Fruit fly (Drosophila melanogaster) whole organism, embryonic: ENCODE results near the gene Pif1.

ENCODE experiments used
- CG10209 ChIP-seq: fragments of 200-800 bp; sonication (Bioruptor generic); optimal IDR thresholded peaks from 3 replicates; lab custom pipeline; 2017; ENCODE audit warnings: missing biosample characterization, mild to moderate bottlenecking, missing genetic modification characterization, missing genetic modification reagents
- CG10267 ChIP-seq: fragments of 200-800 bp; sonication (Bioruptor generic); optimal IDR thresholded peaks from 2 replicates; lab custom pipeline; 2018; ENCODE audit warnings: missing biosample characterization, mild to moderate bottlenecking, missing genetic modification characterization, moderate library complexity
- CG11398 ChIP-seq: fragments of 200-800 bp; sonication (Bioruptor generic); optimal IDR thresholded peaks from 2 replicates; lab custom pipeline; 2016; ENCODE audit warnings: missing biosample characterization, missing genetic modification characterization
- CG13296 ChIP-seq: fragments of 200-800 bp; sonication (Bioruptor generic); optimal IDR thresholded peaks from 3 replicates; lab custom pipeline; 2018; ENCODE audit warnings: missing biosample characterization, mild to moderate bottlenecking, missing genetic modification characterization
- CG15479 ChIP-seq: fragments of 200-800 bp; sonication (Bioruptor generic); optimal IDR thresholded peaks from 3 replicates; lab custom pipeline; 2019; ENCODE audit warnings: missing biosample characterization, mild to moderate bottlenecking, missing genetic modification characterization, moderate library complexity
- CG15601 ChIP-seq: fragments of 200-800 bp; sonication (Bioruptor generic); optimal IDR thresholded peaks from 3 replicates; lab custom pipeline; 2019; ENCODE audit warnings: missing biosample characterization, mild to moderate bottlenecking, missing genetic modification characterization, moderate library complexity
- CG18599 ChIP-seq: fragments of 200-800 bp; sonication (Bioruptor generic); optimal IDR thresholded peaks from 3 replicates; lab custom pipeline; 2017; ENCODE audit warnings: missing biosample characterization, missing genetic modification characterization, mild to moderate bottlenecking, moderate library complexity, missing genetic modification reagents
- CG30431 ChIP-seq: fragments of 200-800 bp; sonication (Bioruptor generic); optimal IDR thresholded peaks from 2 replicates; lab custom pipeline; 2017; ENCODE audit warnings: missing biosample characterization, missing genetic modification characterization
- CG3281 ChIP-seq: fragments of 200-800 bp; sonication (Bioruptor generic); optimal IDR thresholded peaks from 3 replicates; lab custom pipeline; 2017; ENCODE audit warnings: missing biosample characterization, mild to moderate bottlenecking, missing genetic modification characterization
- CG6791 ChIP-seq: fragments of 200-800 bp; sonication (Bioruptor generic); IDR thresholded peaks from 3 replicates; pipeline ENCODE4 v1.3.6; 2022; ENCODE audit warnings: missing biosample characterization, missing genetic modification characterization; ENCODE audit not compliant: partially characterized antibody
- CG7839 ChIP-seq: fragments of 200-800 bp; sonication (Bioruptor generic); optimal IDR thresholded peaks from 3 replicates; lab custom pipeline; 2018; ENCODE audit warnings: missing biosample characterization, mild to moderate bottlenecking, missing genetic modification characterization, moderate library complexity
- CG8290 ChIP-seq, 3 experiments: fragments of 200-800 bp; sonication (Bioruptor generic); optimal IDR thresholded peaks; 2 replicates each; lab custom pipeline; 2016 to 2019; ENCODE audit warnings: missing biosample characterization in 3 of 3, missing genetic modification characterization in 3 of 3, mild to moderate bottlenecking in 2 of 3, moderate library complexity in 1 of 3
- CkIIα-i1 ChIP-seq: fragments of 200-800 bp; sonication (Bioruptor generic); IDR thresholded peaks from 2 replicates; pipeline ENCODE4 v1.3.6; 2022; ENCODE audit warnings: missing biosample characterization, missing genetic modification characterization
- D ChIP-seq, 2 experiments: fragments of 200-800 bp in 1 of 2; fragments of >200 bp in 1 of 2; sonication (Bioruptor generic) in 1 of 2; optimal IDR thresholded peaks; 2 replicates in 1 of 2; 3 replicates in 1 of 2; lab custom pipeline; 2017; ENCODE audit warnings: mild to moderate bottlenecking in 1 of 2, missing biosample characterization in 1 of 2, missing genetic modification characterization in 1 of 2, missing genetic modification reagents in 1 of 2
- D19A ChIP-seq: fragments of 200-800 bp; optimal IDR thresholded peaks from 3 replicates; lab custom pipeline; 2019; ENCODE audit warnings: missing biosample characterization, mild to moderate bottlenecking, missing genetic modification characterization, moderate library complexity
- Hr39 ChIP-seq: fragments of >200 bp; optimal IDR thresholded peaks from 2 replicates; lab custom pipeline; 2017
- Mrtf ChIP-seq: fragments of 200-800 bp; sonication (Bioruptor generic); IDR thresholded peaks from 3 replicates; pipeline ENCODE4 v1.3.6; 2022; ENCODE audit warnings: missing biosample characterization, missing genetic modification characterization
- Oaz ChIP-seq: fragments of 200-800 bp; sonication (Bioruptor generic); IDR thresholded peaks from 2 replicates; pipeline ENCODE4 v1.3.6; 2022; ENCODE audit warnings: missing biosample characterization, missing genetic modification characterization
- PHDP ChIP-seq: fragments of 200-800 bp; sonication (Bioruptor generic); optimal IDR thresholded peaks from 3 replicates; lab custom pipeline; 2018; ENCODE audit warnings: missing biosample characterization, mild to moderate bottlenecking, missing genetic modification characterization, moderate library complexity
- Sox102F ChIP-seq: fragments of 200-800 bp; sonication (Bioruptor generic); optimal IDR thresholded peaks from 2 replicates; lab custom pipeline; 2018; ENCODE audit warnings: missing biosample characterization, mild to moderate bottlenecking, missing genetic modification characterization, moderate library complexity
- Taf1 ChIP-seq: fragments of 200-800 bp; sonication (Bioruptor generic); IDR thresholded peaks from 2 replicates; pipeline ENCODE4 v1.3.6; 2022; ENCODE audit warnings: missing biosample characterization, missing genetic modification characterization
- Xrp1 ChIP-seq: fragments of 200-800 bp; sonication (Bioruptor generic); IDR thresholded peaks from 2 replicates; pipeline ENCODE4 v1.3.6; 2022; ENCODE audit warnings: missing biosample characterization, missing genetic modification characterization
- az2 ChIP-seq: fragments of 200-800 bp; sonication (Bioruptor generic); optimal IDR thresholded peaks from 3 replicates; lab custom pipeline; 2016; ENCODE audit warnings: missing biosample characterization, missing genetic modification characterization
- crol ChIP-seq: fragments of 200-800 bp; sonication (Bioruptor generic); IDR thresholded peaks from 2 replicates; pipeline ENCODE4 v1.3.6; 2022; ENCODE audit warnings: missing biosample characterization, missing genetic modification characterization
- cwo ChIP-seq: fragments of 200-800 bp; sonication (Bioruptor generic); optimal IDR thresholded peaks from 3 replicates; lab custom pipeline; 2017; ENCODE audit warnings: missing biosample characterization, missing genetic modification characterization, mild to moderate bottlenecking, moderate library complexity, missing genetic modification reagents
- dimm ChIP-seq: fragments of 200-800 bp; sonication (Bioruptor generic); IDR thresholded peaks from 2 replicates; pipeline ENCODE4 v1.3.6; 2022; ENCODE audit warnings: missing biosample characterization, missing genetic modification characterization
- emc ChIP-seq: fragments of 200-800 bp; sonication (Bioruptor generic); optimal IDR thresholded peaks from 2 replicates; lab custom pipeline; 2016; ENCODE audit warnings: missing biosample characterization, missing genetic modification characterization
- ems ChIP-seq: fragments of 200-800 bp; sonication (Bioruptor generic); optimal IDR thresholded peaks from 3 replicates; lab custom pipeline; 2016; ENCODE audit warnings: missing biosample characterization, missing genetic modification characterization
- fru ChIP-seq: fragments of >200 bp; optimal IDR thresholded peaks from 2 replicates; lab custom pipeline; 2017
- ftz-f1 ChIP-seq: fragments of 200-800 bp; sonication (Bioruptor generic); optimal IDR thresholded peaks from 2 replicates; lab custom pipeline; 2016; ENCODE audit warnings: missing biosample characterization, missing genetic modification characterization
- gfzf ChIP-seq: fragments of 200-800 bp; sonication (Bioruptor generic); optimal IDR thresholded peaks from 2 replicates; lab custom pipeline; 2016; ENCODE audit warnings: missing biosample characterization, mild to moderate bottlenecking, missing genetic modification characterization, moderate library complexity
- grn ChIP-seq: fragments of 200-800 bp; sonication (Bioruptor generic); optimal IDR thresholded peaks from 3 replicates; lab custom pipeline; 2017; ENCODE audit warnings: missing biosample characterization, missing genetic modification characterization
- ind ChIP-seq: fragments of 200-800 bp; sonication (Bioruptor generic); optimal IDR thresholded peaks from 3 replicates; lab custom pipeline; 2016; ENCODE audit warnings: missing biosample characterization, missing genetic modification characterization
- kay ChIP-seq: fragments of 200-800 bp; sonication (Bioruptor generic); optimal IDR thresholded peaks from 2 replicates; lab custom pipeline; 2016; ENCODE audit warnings: missing biosample characterization, missing genetic modification characterization
- ken ChIP-seq: fragments of 200-800 bp; sonication (Bioruptor generic); IDR thresholded peaks from 3 replicates; pipeline ENCODE4 v1.3.6; 2022; ENCODE audit warnings: missing biosample characterization, missing genetic modification characterization
- lola ChIP-seq, 3 experiments: fragments of >200 bp in 2 of 3; fragments of 200-800 bp in 1 of 3; sonication (Bioruptor generic) in 1 of 3; optimal IDR thresholded peaks; 2 replicates each; lab custom pipeline; 2017 to 2019; ENCODE audit warnings: missing biosample characterization in 3 of 3, missing genetic modification characterization in 3 of 3, mild to moderate bottlenecking in 1 of 3, moderate library complexity in 1 of 3
- mam ChIP-seq: fragments of 200-800 bp; sonication (Bioruptor generic); optimal IDR thresholded peaks from 3 replicates; lab custom pipeline; 2016; ENCODE audit warnings: missing biosample characterization, missing genetic modification characterization
- mld ChIP-seq: fragments of 200-800 bp; sonication (Bioruptor generic); IDR thresholded peaks from 3 replicates; pipeline ENCODE4 v1.3.6; 2022; ENCODE audit warnings: missing biosample characterization, missing genetic modification characterization; ENCODE audit not compliant: partially characterized antibody
- odd ChIP-seq: fragments of 200-800 bp; sonication (Bioruptor generic); optimal IDR thresholded peaks from 2 replicates; lab custom pipeline; 2017; ENCODE audit warnings: missing biosample characterization, mild to moderate bottlenecking, missing genetic modification characterization
- p53 ChIP-seq: fragments of 200-800 bp; sonication (Bioruptor generic); optimal IDR thresholded peaks from 2 replicates; lab custom pipeline; 2016; ENCODE audit warnings: missing biosample characterization, missing genetic modification characterization
- peb ChIP-seq: fragments of 200-800 bp; sonication (Bioruptor generic); IDR thresholded peaks from 2 replicates; pipeline ENCODE4 v1.3.6; 2022; ENCODE audit warnings: missing biosample characterization, missing genetic modification characterization
- pfk ChIP-seq: fragments of 200-800 bp; sonication (Bioruptor generic); optimal IDR thresholded peaks from 2 replicates; lab custom pipeline; 2018; ENCODE audit warnings: missing biosample characterization, mild to moderate bottlenecking, missing genetic modification characterization, moderate library complexity
- pros ChIP-seq: fragments of 200-800 bp; sonication (Bioruptor generic); optimal IDR thresholded peaks from 3 replicates; lab custom pipeline; 2019; ENCODE audit warnings: missing biosample characterization, mild to moderate bottlenecking, missing genetic modification characterization, moderate library complexity
- tap ChIP-seq: fragments of 200-800 bp; optimal IDR thresholded peaks from 3 replicates; lab custom pipeline; 2019; ENCODE audit warnings: missing biosample characterization, mild to moderate bottlenecking, missing genetic modification characterization, moderate library complexity
- ttk ChIP-seq: fragments of 200-800 bp; sonication (Bioruptor generic); IDR thresholded peaks from 2 replicates; pipeline ENCODE4 v2.1.2; 2022; ENCODE audit warnings: missing biosample characterization, missing genetic modification characterization
- zf30C ChIP-seq: fragments of 200-800 bp; sonication (Bioruptor generic); optimal IDR thresholded peaks from 3 replicates; lab custom pipeline; 2018; ENCODE audit warnings: missing biosample characterization, mild to moderate bottlenecking, missing genetic modification characterization
- zfh1 ChIP-seq: fragments of 200-800 bp; sonication (Bioruptor generic); IDR thresholded peaks from 3 replicates; pipeline ENCODE4 v1.3.6; 2022; ENCODE audit warnings: missing biosample characterization, missing genetic modification characterization

Pif1 gene

DNA sequence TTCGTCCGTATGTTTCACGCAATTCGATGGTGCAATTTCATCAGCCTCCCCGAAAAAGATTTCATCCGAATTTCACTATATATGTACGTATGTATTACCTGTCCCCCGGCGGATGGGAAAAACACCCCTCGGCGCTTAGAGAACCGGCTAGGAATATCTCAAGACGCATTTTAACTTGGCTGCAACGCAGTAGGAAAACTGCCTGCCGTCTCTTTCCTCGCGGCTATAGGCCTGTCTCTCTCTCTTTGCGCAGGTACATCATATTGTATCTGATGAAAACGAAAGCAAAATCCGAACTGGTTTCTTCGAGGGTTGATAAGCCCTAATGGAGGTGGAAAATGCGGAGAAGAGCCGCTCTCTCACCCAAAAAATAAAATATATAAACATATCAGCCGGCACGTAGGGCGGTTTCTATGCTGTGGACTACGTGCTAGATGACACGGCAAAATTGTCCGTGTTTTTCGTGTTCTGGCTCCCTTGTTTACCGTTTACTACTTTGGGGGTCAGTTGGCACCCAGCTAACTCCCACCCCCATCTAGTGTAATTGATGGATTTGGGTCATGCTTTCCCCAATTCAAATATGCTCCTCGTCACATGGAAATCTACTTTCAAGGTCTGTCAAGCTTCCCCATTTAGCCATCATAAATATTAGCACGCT is 6.7 kb upstream of the Pif1 start (continued):
- TF ChIP-seq crol (peak; percentile 55; the same call in 1 of the 2 replicates), pros (GFP tag; lab: Kevin White, UChicago) (peak; percentile 99)

- TF ChIP-seq peb (GFP tag; lab: Robert Waterston, UW) (no peak), fru (no peak), CG30431 (peak; percentile 12), tap (peak; percentile 64), dimm (GFP tag; lab: Robert Waterston, UW) (no peak), Oaz (GFP tag; lab: Robert Waterston, UW) (no peak; the same call in none of the 2 replicates), Sox102F (GFP tag; lab: Kevin White, UChicago) (peak; percentile 65), CG10267 (tag; lab: Kevin White, UChicago) (peak; percentile 46), D19A (tag; lab: Kevin White, UChicago) (peak; percentile 94), ems (GFP tag; lab: Kevin White, UChicago) (peak; percentile 16), ttk (GFP tag; lab: Robert Waterston, UW) (0 out of 2 replicates have a peak, but pooled peaks have one; percentile 37), ind (GFP tag; lab: Kevin White, UChicago) (peak; percentile 58), cwo (GFP tag; lab: Kevin White, UChicago) (peak; percentile 70), CG10209 (GFP tag; lab: Kevin White, UChicago) (peak; percentile 62), CG18599 (GFP tag; lab: Kevin White, UChicago) (peak; percentile 77), odd (GFP tag; lab: Kevin White, UChicago) (peak; percentile 30), mam (GFP tag; lab: Kevin White, UChicago) (peak; percentile 53), CkIIα-i1 (GFP tag; lab: Robert Waterston, UW) (no peak), zf30C (GFP tag; lab: Kevin White, UChicago) (no peak), mld (GFP tag; lab: Robert Waterston, UW) (no peak), az2 (peak; percentile 50), CG15601 (tag; lab: Kevin White, UChicago) (no peak), Mrtf (GFP tag; lab: Robert Waterston, UW) (no peak; the same call in 2 of the 3 replicates), ken (GFP tag; lab: Robert Waterston, UW) (no peak), CG11398 (GFP tag; lab: Kevin White, UChicago) (no peak), grn (GFP tag; lab: Kevin White, UChicago) (no peak), Hr39 (lab: Kevin White, UChicago) (no peak), gfzf (no peak), lola (GFP tag; optimal IDR thresholded peaks at IDR 0.05; lab: Kevin White, UChicago) (peak in 1 of 3 experiments; percentile 7), ftz-f1 (GFP tag; lab: Kevin White, UChicago) (no peak), PHDP (tag; lab: Kevin White, UChicago) (peak; percentile 64), CG6791 (no peak), emc (GFP tag; lab: Kevin White, UChicago) (no peak), CG15479 (GFP tag; lab: Kevin White, UChicago) (no peak), Taf1 (GFP tag; lab: Robert Waterston, UW) (peak; percentile 36; the same call in 1 of the 2 replicates), D (optimal IDR thresholded peaks at IDR 0.05; lab: Kevin White, UChicago) (no peak), D (GFP tag; optimal IDR thresholded peaks at IDR 0.05; lab: Kevin White, UChicago) (peak; percentile 19), p53 (GFP tag; lab: Kevin White, UChicago) (no peak), CG8290 (GFP tag; optimal IDR thresholded peaks at IDR 0.05; lab: Kevin White, UChicago) (no peak), CG8290 (tag; optimal IDR thresholded peaks at IDR 0.05; lab: Kevin White, UChicago) (peak in 1 of 2 experiments; percentile 35), CG13296 (peak; percentile 69), pfk (GFP tag; lab: Kevin White, UChicago) (no peak), CG7839 (peak; percentile 81), Xrp1 (GFP tag; lab: Robert Waterston, UW) (peak; percentile 39; the same call in 1 of the 2 replicates), CG3281 (GFP tag; lab: Kevin White, UChicago) (peak; percentile 65), kay (GFP tag; lab: Kevin White, UChicago) (peak; percentile 11), zfh1 (GFP tag; lab: Robert Waterston, UW) (no peak)
These were observed 6.1 kb upstream of the Pif1 start for dm6 chr2L:3475948-3476347.
